Fruit fly (Drosophila melanogaster): ENCODE results near the gene EloA.
A peak's percentile ranks its signal among the peaks of the same experiment; 100 is the strongest.

Gene EloA

dm6 chr3R:23284256-23284655 is 32.9 kb downstream of the EloA start (continued):
- peak; percentile 22 for TF ChIP-seq Fer3 (tag; optimal IDR thresholded peaks at IDR 0.05)
- TF ChIP-seq wor (GFP tag; IDR thresholded peaks at IDR 0.05) = no peak
- TF ChIP-seq CG4424 (GFP tag; optimal IDR thresholded peaks at IDR 0.05) = no peak
- TF ChIP-seq Elba2 (GFP tag; optimal IDR thresholded peaks at IDR 0.05) = no peak
- TF ChIP-seq CG18599 (GFP tag; optimal IDR thresholded peaks at IDR 0.05) = peak; percentile 57
- peak; percentile 56 for TF ChIP-seq scrt (GFP tag; optimal IDR thresholded peaks at IDR 0.05)
- TF ChIP-seq Ravus (GFP tag; IDR thresholded peaks at IDR 0.05) = no peak
- no peak for TF ChIP-seq CG33557 (GFP tag; optimal IDR thresholded peaks at IDR 0.05)
- no peak for TF ChIP-seq klu (GFP tag; IDR thresholded peaks at IDR 0.05)
- peak; percentile 43 for TF ChIP-seq CG15601 (tag; optimal IDR thresholded peaks at IDR 0.05)
- TF ChIP-seq eyg (GFP tag; optimal IDR thresholded peaks at IDR 0.05) = no peak
- no peak for TF ChIP-seq yki (optimal IDR thresholded peaks at IDR 0.05)
- no peak for TF ChIP-seq Ada2b (GFP tag; IDR thresholded peaks at IDR 0.05)
- TF ChIP-seq ranshi (GFP tag; IDR thresholded peaks at IDR 0.05) = no peak
- no peak for TF ChIP-seq CG9817 (tag; optimal IDR thresholded peaks at IDR 0.05)
- TF ChIP-seq tgo (GFP tag; IDR thresholded peaks at IDR 0.05) = no peak
- TF ChIP-seq fd64A (GFP tag; optimal IDR thresholded peaks at IDR 0.05) = peak; percentile 10
- TF ChIP-seq Hmr (GFP tag; optimal IDR thresholded peaks at IDR 0.05) = peak; percentile 50
- TF ChIP-seq CG18619 (GFP tag; optimal IDR thresholded peaks at IDR 0.05) = peak; percentile 12
- no peak for TF ChIP-seq salm (tag; optimal IDR thresholded peaks at IDR 0.05)
- no peak for TF ChIP-seq Hr78 (GFP tag; optimal IDR thresholded peaks at IDR 0.05)
- peak; percentile 36 for TF ChIP-seq B-H2 (GFP tag; optimal IDR thresholded peaks at IDR 0.05)
- no peak for TF ChIP-seq mam (GFP tag; optimal IDR thresholded peaks at IDR 0.05)
- peak; percentile 1 for TF ChIP-seq CG6254 (GFP tag; optimal IDR thresholded peaks at IDR 0.05)
- TF ChIP-seq br (optimal IDR thresholded peaks at IDR 0.05) = no peak
- no peak for TF ChIP-seq dan (GFP tag; IDR thresholded peaks at IDR 0.05)
- TF ChIP-seq tio (GFP tag; optimal IDR thresholded peaks at IDR 0.05) = no peak
- no peak for TF ChIP-seq CG12155 (GFP tag; optimal IDR thresholded peaks at IDR 0.05)
- peak; percentile 57 for TF ChIP-seq CG15514 (GFP tag; optimal IDR thresholded peaks at IDR 0.05)
- no peak for TF ChIP-seq GATAe (GFP tag; conservative IDR thresholded peaks at IDR 0.05)
- TF ChIP-seq toy (GFP tag; IDR thresholded peaks at IDR 0.05) = no peak
- TF ChIP-seq fd3F (GFP tag; optimal IDR thresholded peaks at IDR 0.05) = peak; percentile 26
- no peak for TF ChIP-seq pzg (GFP tag; optimal IDR thresholded peaks at IDR 0.05)
- no peak for TF ChIP-seq CG14441 (GFP tag; IDR thresholded peaks at IDR 0.05)
- no peak for TF ChIP-seq wdn (GFP tag; IDR thresholded peaks at IDR 0.05)
- TF ChIP-seq da (GFP tag; optimal IDR thresholded peaks at IDR 0.05) = no peak
- peak; percentile 25 for TF ChIP-seq Jarid2 (GFP tag; optimal IDR thresholded peaks at IDR 0.05)
- TF ChIP-seq CG4617 (GFP tag; optimal IDR thresholded peaks at IDR 0.05; ENCODE audit: borderline replicate concordance) = no peak
- no peak for TF ChIP-seq jumu (GFP tag; optimal IDR thresholded peaks at IDR 0.05)
- TF ChIP-seq CG8944 (GFP tag; optimal IDR thresholded peaks at IDR 0.05) = no peak
- no peak for TF ChIP-seq CG2120 (GFP tag; optimal IDR thresholded peaks at IDR 0.05)
- no peak for TF ChIP-seq CG10431 (GFP tag; optimal IDR thresholded peaks at IDR 0.05)
- peak; percentile 60 for TF ChIP-seq CG1233 (GFP tag; optimal IDR thresholded peaks at IDR 0.05)
- no peak for TF ChIP-seq CG7839 (tag; optimal IDR thresholded peaks at IDR 0.05)
- TF ChIP-seq exex (tag; optimal IDR thresholded peaks at IDR 0.05) = peak; percentile 46
- TF ChIP-seq MBD-R2 (GFP tag; IDR thresholded peaks at IDR 0.05) = no peak
- no peak for TF ChIP-seq CG7928 (GFP tag; optimal IDR thresholded peaks at IDR 0.05)
- no peak for TF ChIP-seq gfzf (GFP tag; optimal IDR thresholded peaks at IDR 0.05)
- no peak for TF ChIP-seq gt (GFP tag; IDR thresholded peaks at IDR 0.05)
- TF ChIP-seq Trl (optimal IDR thresholded peaks at IDR 0.05) = no peak
- TF ChIP-seq Trl (GFP tag; optimal IDR thresholded peaks at IDR 0.05) = no peak
- no peak for TF ChIP-seq fd96Cb (tag; optimal IDR thresholded peaks at IDR 0.05)
- no peak for TF ChIP-seq CG12744 (GFP tag; optimal IDR thresholded peaks at IDR 0.05)
